Fruit fly (Drosophila melanogaster) whole organism, embryonic: Measurements from ENCODE around the gene mRpS25.

Experiments
- ATbp ChIP-seq: fragments of 200-800 bp; sonication (Bioruptor generic); optimal IDR thresholded peaks from 2 replicates; lab custom pipeline; 2017; ENCODE audit warnings: missing biosample characterization, mild to moderate bottlenecking, missing genetic modification characterization, missing genetic modification reagents
- Antp ChIP-seq: fragments of 200-800 bp; sonication (Bioruptor generic); optimal IDR thresholded peaks from 3 replicates; lab custom pipeline; 2016; ENCODE audit warnings: missing biosample characterization, missing genetic modification characterization
- Awh ChIP-seq: fragments of 200-800 bp; sonication (Bioruptor generic); IDR thresholded peaks from 2 replicates; pipeline ENCODE4, ENCODE4 v1.3.6; 2022; ENCODE audit warnings: missing biosample characterization, missing genetic modification characterization
- B-H2 ChIP-seq: fragments of 200-800 bp; sonication (Bioruptor generic); optimal IDR thresholded peaks from 2 replicates; lab custom pipeline; 2018; ENCODE audit warnings: missing biosample characterization, mild to moderate bottlenecking, missing genetic modification characterization
- CG10209 ChIP-seq: fragments of 200-800 bp; sonication (Bioruptor generic); optimal IDR thresholded peaks from 3 replicates; lab custom pipeline; 2017; ENCODE audit warnings: missing biosample characterization, mild to moderate bottlenecking, missing genetic modification characterization, missing genetic modification reagents
- CG10366 ChIP-seq: fragments of 200-800 bp; sonication (Bioruptor generic); IDR thresholded peaks from 2 replicates; pipeline ENCODE4 v1.3.6; 2022; ENCODE audit warnings: missing biosample characterization, missing genetic modification characterization
- CG11504 ChIP-seq: fragments of 200-800 bp; sonication (Bioruptor generic); optimal IDR thresholded peaks from 3 replicates; lab custom pipeline; 2019; ENCODE audit warnings: missing biosample characterization, mild to moderate bottlenecking, missing genetic modification characterization, moderate library complexity
- CG12219 ChIP-seq: fragments of 200-800 bp; sonication (Bioruptor generic); optimal IDR thresholded peaks from 3 replicates; lab custom pipeline; 2018; ENCODE audit warnings: missing biosample characterization, mild to moderate bottlenecking, missing genetic modification characterization
- CG12391 ChIP-seq: fragments of 200-800 bp; sonication (Bioruptor generic); optimal IDR thresholded peaks from 3 replicates; lab custom pipeline; 2018; ENCODE audit warnings: missing biosample characterization, mild to moderate bottlenecking, missing genetic modification characterization, moderate library complexity
- CG14710 ChIP-seq: fragments of 200-800 bp; sonication (Bioruptor generic); optimal IDR thresholded peaks from 3 replicates; lab custom pipeline; 2019; ENCODE audit warnings: missing biosample characterization, mild to moderate bottlenecking, missing genetic modification characterization, moderate library complexity
- CG1602 ChIP-seq: fragments of 200-800 bp; sonication (Bioruptor generic); optimal IDR thresholded peaks from 3 replicates; lab custom pipeline; 2016; ENCODE audit warnings: missing biosample characterization, missing genetic modification characterization
- CG1603 ChIP-seq: fragments of 200-800 bp; sonication (Bioruptor generic); optimal IDR thresholded peaks from 2 replicates; lab custom pipeline; 2019; ENCODE audit warnings: missing biosample characterization, mild to moderate bottlenecking, missing genetic modification characterization, moderate library complexity
- CG17359 ChIP-seq: fragments of 200-800 bp; sonication (Bioruptor generic); optimal IDR thresholded peaks from 3 replicates; lab custom pipeline; 2018; ENCODE audit warnings: missing biosample characterization, mild to moderate bottlenecking, missing genetic modification characterization, moderate library complexity
- CG17361 ChIP-seq: fragments of 200-800 bp; sonication (Bioruptor generic); IDR thresholded peaks from 3 replicates; pipeline ENCODE4 v1.3.6; 2022; ENCODE audit warnings: missing biosample characterization, missing genetic modification characterization
- CG1832 ChIP-seq: fragments of 200-800 bp; sonication (Bioruptor generic); optimal IDR thresholded peaks from 2 replicates; lab custom pipeline; 2017; ENCODE audit warnings: missing biosample characterization, mild to moderate bottlenecking, missing genetic modification characterization, inconsistent platforms
- CG2120 ChIP-seq: fragments of 200-800 bp; sonication (Bioruptor generic); optimal IDR thresholded peaks from 3 replicates; lab custom pipeline; 2016; ENCODE audit warnings: missing biosample characterization, missing genetic modification characterization
- CG2202 ChIP-seq: fragments of 200-800 bp; sonication (Bioruptor generic); optimal IDR thresholded peaks from 2 replicates; lab custom pipeline; 2018; ENCODE audit warnings: missing biosample characterization, mild to moderate bottlenecking, missing genetic modification characterization
- CG5245 ChIP-seq: fragments of 200-800 bp; sonication (Bioruptor generic); optimal IDR thresholded peaks from 3 replicates; lab custom pipeline; 2016; ENCODE audit warnings: missing biosample characterization, missing genetic modification characterization
- CG6654 ChIP-seq: fragments of 200-800 bp; sonication (Bioruptor generic); optimal IDR thresholded peaks from 2 replicates; lab custom pipeline; 2017; ENCODE audit warnings: missing biosample characterization, mild to moderate bottlenecking, missing genetic modification characterization
- CG6689 ChIP-seq: fragments of 200-800 bp; sonication (Bioruptor generic); IDR thresholded peaks from 2 replicates; pipeline ENCODE4 v1.3.6; 2022; ENCODE audit warnings: missing biosample characterization, missing genetic modification characterization
- CG6765 ChIP-seq: fragments of 200-800 bp; sonication (Bioruptor generic); optimal IDR thresholded peaks from 3 replicates; lab custom pipeline; 2017; ENCODE audit warnings: missing biosample characterization, mild to moderate bottlenecking, missing genetic modification characterization
- CG8281 ChIP-seq: fragments of 200-800 bp; sonication (Bioruptor generic); optimal IDR thresholded peaks from 2 replicates; lab custom pipeline; 2018; ENCODE audit warnings: missing biosample characterization, mild to moderate bottlenecking, missing genetic modification characterization, moderate library complexity
- Doc3 ChIP-seq: fragments of 200-800 bp; sonication (Bioruptor generic); IDR thresholded peaks from 3 replicates; pipeline ENCODE4 v1.3.6; 2022; ENCODE audit warnings: missing biosample characterization, missing genetic modification characterization; ENCODE audit not compliant: partially characterized antibody
- E2f2 ChIP-seq: fragments of 200-800 bp; sonication (Bioruptor generic); IDR thresholded peaks from 2 replicates; pipeline ENCODE4 v1.3.6; 2022; ENCODE audit warnings: missing biosample characterization, missing genetic modification characterization
- GATAe ChIP-seq: fragments of 200-800 bp; sonication (Bioruptor generic); conservative IDR thresholded peaks from 2 replicates; pipeline ENCODE4 v1.3.6; 2022; ENCODE audit warnings: missing biosample characterization, missing genetic modification characterization
- Hr51 ChIP-seq, 2 experiments: fragments of 200-800 bp; sonication (Bioruptor generic); optimal IDR thresholded peaks; 2 replicates in 1 of 2; 3 replicates in 1 of 2; lab custom pipeline; 2016 to 2018; ENCODE audit warnings: missing biosample characterization in 2 of 2, missing genetic modification characterization in 2 of 2, mild to moderate bottlenecking in 1 of 2, moderate library complexity in 1 of 2
- Med ChIP-seq: fragments of 200-800 bp; sonication (Bioruptor generic); peaks from one replicate; lab custom pipeline; 2016; ENCODE audit warnings: missing biosample characterization, missing genetic modification characterization, mild to moderate bottlenecking, inconsistent platforms, moderate library complexity
- Side ChIP-seq: fragments of 200-800 bp; sonication (Bioruptor generic); optimal IDR thresholded peaks from 2 replicates; lab custom pipeline; 2016; ENCODE audit warnings: missing biosample characterization, missing genetic modification characterization
- Ssrp ChIP-seq: fragments of 200-800 bp; sonication (Bioruptor generic); optimal IDR thresholded peaks from 2 replicates; lab custom pipeline; 2018; ENCODE audit warnings: missing biosample characterization, mild to moderate bottlenecking, missing genetic modification characterization, moderate library complexity
- Stat92E ChIP-seq, 3 experiments: fragments of >200 bp in 2 of 3; fragments of 200-800 bp in 1 of 3; sonication (Bioruptor generic) in 1 of 3; optimal IDR thresholded peaks; 2 replicates each; lab custom pipeline; 2017 to 2019; ENCODE audit warnings: missing biosample characterization in 3 of 3, missing genetic modification characterization in 3 of 3, mild to moderate bottlenecking in 1 of 3, moderate library complexity in 1 of 3
- az2 ChIP-seq: fragments of 200-800 bp; sonication (Bioruptor generic); optimal IDR thresholded peaks from 3 replicates; lab custom pipeline; 2016; ENCODE audit warnings: missing biosample characterization, missing genetic modification characterization
- bab2 ChIP-seq: fragments of 200-800 bp; sonication (Bioruptor generic); optimal IDR thresholded peaks from 2 replicates; lab custom pipeline; 2016; ENCODE audit warnings: missing biosample characterization, missing genetic modification characterization
- bcd ChIP-seq: fragments of 200-800 bp; sonication (Bioruptor generic); optimal IDR thresholded peaks from 2 replicates; lab custom pipeline; 2017; ENCODE audit warnings: missing biosample characterization, mild to moderate bottlenecking, missing genetic modification characterization
- br ChIP-seq: fragments of >200 bp; optimal IDR thresholded peaks from 2 replicates; lab custom pipeline; 2017
- ci ChIP-seq: fragments of 200-800 bp; sonication (Bioruptor generic); IDR thresholded peaks from 3 replicates; pipeline ENCODE4 v1.3.6; 2022; ENCODE audit warnings: missing biosample characterization, missing genetic modification characterization
- croc ChIP-seq: fragments of 200-800 bp; sonication (Bioruptor generic); conservative IDR thresholded peaks from 3 replicates; pipeline ENCODE4 v1.3.6; 2022; ENCODE audit warnings: missing biosample characterization, missing genetic modification characterization
- dpn ChIP-seq, 2 experiments: fragments of 200-800 bp; sonication (Bioruptor generic); optimal IDR thresholded peaks; 3 replicates each; lab custom pipeline; 2016; ENCODE audit warnings: missing biosample characterization in 2 of 2, missing genetic modification characterization in 2 of 2
- eve ChIP-seq, 2 experiments: fragments of >200 bp; optimal IDR thresholded peaks; 2 replicates each; lab custom pipeline; 2017; ENCODE audit warnings: missing biosample characterization in 2 of 2, missing genetic modification characterization in 2 of 2
- eyg ChIP-seq: fragments of 200-800 bp; sonication (Bioruptor generic); optimal IDR thresholded peaks from 3 replicates; lab custom pipeline; 2016; ENCODE audit warnings: missing biosample characterization, missing genetic modification characterization
- fd64A ChIP-seq: fragments of 200-800 bp; sonication (Bioruptor generic); optimal IDR thresholded peaks from 3 replicates; lab custom pipeline; 2018; ENCODE audit warnings: missing biosample characterization, mild to moderate bottlenecking, missing genetic modification characterization
- gcm2 ChIP-seq: fragments of 200-800 bp; sonication (Bioruptor generic); optimal IDR thresholded peaks from 2 replicates; lab custom pipeline; 2016; ENCODE audit warnings: missing biosample characterization, missing genetic modification characterization
- ken ChIP-seq: fragments of 200-800 bp; sonication (Bioruptor generic); IDR thresholded peaks from 3 replicates; pipeline ENCODE4 v1.3.6; 2022; ENCODE audit warnings: missing biosample characterization, missing genetic modification characterization
- lola ChIP-seq, 3 experiments: fragments of >200 bp in 2 of 3; fragments of 200-800 bp in 1 of 3; sonication (Bioruptor generic) in 1 of 3; optimal IDR thresholded peaks; 2 replicates each; lab custom pipeline; 2017 to 2019; ENCODE audit warnings: missing biosample characterization in 3 of 3, missing genetic modification characterization in 3 of 3, mild to moderate bottlenecking in 1 of 3, moderate library complexity in 1 of 3
- nmo ChIP-seq: fragments of 200-800 bp; sonication (Bioruptor generic); optimal IDR thresholded peaks from 2 replicates; lab custom pipeline; 2018; ENCODE audit warnings: missing biosample characterization, mild to moderate bottlenecking, missing genetic modification characterization, moderate library complexity
- salm ChIP-seq: fragments of 200-800 bp; sonication (Bioruptor generic); optimal IDR thresholded peaks from 2 replicates; lab custom pipeline; 2018; ENCODE audit warnings: missing biosample characterization, mild to moderate bottlenecking, missing genetic modification characterization
- sisA ChIP-seq: fragments of 200-800 bp; sonication (Bioruptor generic); IDR thresholded peaks from 2 replicates; pipeline ENCODE4 v1.3.6; 2022; ENCODE audit warnings: missing biosample characterization, missing genetic modification characterization
- ssp ChIP-seq: fragments of 200-800 bp; sonication (Bioruptor generic); IDR thresholded peaks from 2 replicates; pipeline ENCODE4 v1.3.6; 2022; ENCODE audit warnings: missing biosample characterization, missing genetic modification characterization
- tin ChIP-seq: fragments of 200-800 bp; sonication (Bioruptor generic); optimal IDR thresholded peaks from 3 replicates; lab custom pipeline; 2016; ENCODE audit warnings: missing biosample characterization, missing genetic modification characterization
- tio ChIP-seq: fragments of 200-800 bp; sonication (Bioruptor generic); optimal IDR thresholded peaks from 2 replicates; lab custom pipeline; 2017; ENCODE audit warnings: missing biosample characterization, missing genetic modification characterization, inconsistent platforms
- zfh1 ChIP-seq: fragments of 200-800 bp; sonication (Bioruptor generic); IDR thresholded peaks from 3 replicates; pipeline ENCODE4 v1.3.6; 2022; ENCODE audit warnings: missing biosample characterization, missing genetic modification characterization

The mRpS25 gene

DNA sequence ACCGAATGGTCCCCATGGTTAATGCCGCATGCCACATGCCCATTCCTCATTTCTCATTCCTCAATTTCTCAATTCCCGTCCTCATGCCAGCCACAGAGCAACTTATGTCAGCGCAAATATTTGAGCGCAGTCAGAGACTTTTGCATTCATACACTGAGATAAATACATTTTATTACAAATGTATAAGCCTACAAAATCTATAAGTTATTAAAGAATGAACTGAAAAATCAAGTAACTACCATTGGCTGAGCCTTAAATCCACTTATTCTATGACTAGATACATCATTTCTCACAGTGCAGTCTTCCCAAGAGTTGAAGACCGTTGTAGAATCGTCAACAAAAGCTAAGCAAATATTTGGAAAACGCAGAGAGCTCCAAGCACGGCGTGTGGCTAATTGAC, 39.4 kb upstream of the mRpS25 start (continued):
- TF ChIP-seq Side (GFP tag; lab: Kevin White, UChicago), result no peak
- TF ChIP-seq CG10209 (GFP tag; lab: Kevin White, UChicago), result peak; percentile 13
- no peak for TF ChIP-seq CG8281 (tag; lab: Kevin White, UChicago)
- TF ChIP-seq ken, result 0 out of 3 replicates have a peak, but pooled peaks have one; percentile 31
- TF ChIP-seq az2, result peak; percentile 40
- peak; percentile 67 for TF ChIP-seq CG11504 (tag; lab: Kevin White, UChicago)
- TF ChIP-seq CG12219 (GFP tag; lab: Kevin White, UChicago), result peak; percentile 13
- no peak for TF ChIP-seq B-H2
- peak; percentile 59 for TF ChIP-seq nmo (GFP tag; lab: Kevin White, UChicago)
- peak; percentile 52; the same call in 1 of the 3 replicates for TF ChIP-seq ci (GFP tag; lab: Robert Waterston, UW)
- TF ChIP-seq CG17361 (GFP tag; lab: Robert Waterston, UW), result peak; percentile 53; the same call in 2 of the 3 replicates
- peak; percentile 31 for TF ChIP-seq CG5245 (GFP tag; lab: Kevin White, UChicago)
- peak; percentile 23 for TF ChIP-seq salm
- TF ChIP-seq CG12391 (tag; lab: Kevin White, UChicago), result peak; percentile 51
- TF ChIP-seq CG6765 (GFP tag; lab: Kevin White, UChicago), result no peak
- no peak for TF ChIP-seq E2f2
- peak; percentile 64 for TF ChIP-seq CG1603 (tag; lab: Kevin White, UChicago)
- peak; percentile 11 for TF ChIP-seq tio (GFP tag; lab: Kevin White, UChicago)
- peak in 1 of 2 experiments; percentile 67 for TF ChIP-seq eve (GFP tag; optimal IDR thresholded peaks at IDR 0.05; lab: Kevin White, UChicago)
- TF ChIP-seq CG6654 (GFP tag; lab: Kevin White, UChicago), result peak; percentile 2
- peak in 1 of 2 experiments; percentile 36 for TF ChIP-seq dpn (GFP tag; optimal IDR thresholded peaks at IDR 0.05; lab: Kevin White, UChicago)
- peak; percentile 58 for TF ChIP-seq ATbp
- TF ChIP-seq CG17359 (tag; lab: Kevin White, UChicago), result peak; percentile 55
- TF ChIP-seq CG14710 (tag; lab: Kevin White, UChicago), result peak; percentile 55
- peak; percentile 58 for TF ChIP-seq CG6689 (GFP tag; lab: Robert Waterston, UW)
- TF ChIP-seq lola (GFP tag; optimal IDR thresholded peaks at IDR 0.05; lab: Kevin White, UChicago), result peak in 1 of 3 experiments; percentile 52
- no peak for TF ChIP-seq gcm2 (GFP tag; lab: Kevin White, UChicago)
- TF ChIP-seq eyg (GFP tag; lab: Kevin White, UChicago), result no peak
- TF ChIP-seq CG1832, result no peak
- peak; percentile 39 for TF ChIP-seq tin (GFP tag; lab: Kevin White, UChicago)
- no peak for TF ChIP-seq CG2120 (GFP tag; lab: Kevin White, UChicago)
- TF ChIP-seq Awh (GFP tag; lab: Robert Waterston, UW), result peak; percentile 35; the same call in 1 of the 2 replicates
- peak; percentile 67 for TF ChIP-seq zfh1 (GFP tag; lab: Robert Waterston, UW)
- no peak for TF ChIP-seq bab2
- TF ChIP-seq CG2202 (tag; lab: Kevin White, UChicago), result peak; percentile 18
- TF ChIP-seq GATAe (GFP tag; lab: Robert Waterston, UW), result no peak
- peak; percentile 42; the same call in 2 of the 3 replicates for TF ChIP-seq croc (GFP tag; lab: Robert Waterston, UW)
- TF ChIP-seq Stat92E (GFP tag; optimal IDR thresholded peaks at IDR 0.05; lab: Kevin White, UChicago), result no peak
- TF ChIP-seq sisA (GFP tag; lab: Robert Waterston, UW), result peak; percentile 46; the same call in 1 of the 2 replicates
- TF ChIP-seq bcd (GFP tag; lab: Kevin White, UChicago), result peak; percentile 14
- peak; percentile 13 for TF ChIP-seq Antp (GFP tag; lab: Kevin White, UChicago)
- no peak for TF ChIP-seq CG10366
- TF ChIP-seq Doc3 (GFP tag; lab: Robert Waterston, UW), result no peak
- TF ChIP-seq br (lab: Kevin White, UChicago), result no peak
- TF ChIP-seq Med (GFP tag; lab: Kevin White, UChicago), result peak; percentile 58
- peak; percentile 16 for TF ChIP-seq CG1602 (GFP tag; lab: Kevin White, UChicago)
- peak in 1 of 2 experiments; percentile 40 for TF ChIP-seq Hr51 (GFP tag; optimal IDR thresholded peaks at IDR 0.05; lab: Kevin White, UChicago)
- 0 out of 2 replicates have a peak, but pooled peaks have one; percentile 9 for TF ChIP-seq ssp
- TF ChIP-seq Ssrp (tag; lab: Kevin White, UChicago), result peak; percentile 62
- TF ChIP-seq fd64A, result peak; percentile 26
